Fruit fly (Drosophila melanogaster): ENCODE results near the gene Ranbp21.

Ranbp21 gene

dm6 chrX:19645873-19646541 lies 6.1 kb downstream of the Ranbp21 start, which contains the start of gene Arp10 (continued):
- peak; percentile 25 for TF ChIP-seq nmo (GFP tag; optimal IDR thresholded peaks at IDR 0.05)
- TF ChIP-seq CG10565 (GFP tag; optimal IDR thresholded peaks at IDR 0.05) = no peak
- TF ChIP-seq CG32532 (GFP tag; IDR thresholded peaks at IDR 0.05) = peak; percentile 36; the same call in 1 of the 2 replicates
- TF ChIP-seq CG5953 (GFP tag; IDR thresholded peaks at IDR 0.05) = no peak
- TF ChIP-seq toy (GFP tag; IDR thresholded peaks at IDR 0.05) = no peak
- no peak for TF ChIP-seq D (optimal IDR thresholded peaks at IDR 0.05)
- no peak for TF ChIP-seq D (GFP tag; optimal IDR thresholded peaks at IDR 0.05)
- peak; percentile 56 for TF ChIP-seq Elba2 (GFP tag; optimal IDR thresholded peaks at IDR 0.05)
- no peak for TF ChIP-seq CG2199 (GFP tag; IDR thresholded peaks at IDR 0.05)
- no peak for TF ChIP-seq CG9817 (tag; optimal IDR thresholded peaks at IDR 0.05)
- TF ChIP-seq dan (GFP tag; IDR thresholded peaks at IDR 0.05) = no peak
- TF ChIP-seq dysf (GFP tag; IDR thresholded peaks at IDR 0.05) = 0 out of 3 replicates have a peak, but pooled peaks have one; percentile 6
- TF ChIP-seq CG8290 (GFP tag; optimal IDR thresholded peaks at IDR 0.05) = peak; percentile 42
- no peak for TF ChIP-seq CG8290 (tag; optimal IDR thresholded peaks at IDR 0.05)
- peak; percentile 59; the same call in 3 of the 4 replicates for TF ChIP-seq Dll (GFP tag; IDR thresholded peaks at IDR 0.05; ENCODE audit: partially characterized antibody)
- TF ChIP-seq CG17385 (GFP tag; optimal IDR thresholded peaks at IDR 0.05) = no peak
- TF ChIP-seq CG8478 (optimal IDR thresholded peaks at IDR 0.05) = no peak
- no peak for TF ChIP-seq Neu2 (GFP tag; optimal IDR thresholded peaks at IDR 0.05; ENCODE audit: borderline replicate concordance)
- TF ChIP-seq CG4730 (GFP tag; IDR thresholded peaks at IDR 0.05) = no peak
- TF ChIP-seq crol (GFP tag; IDR thresholded peaks at IDR 0.05) = no peak
- TF ChIP-seq CG7745 (tag; optimal IDR thresholded peaks at IDR 0.05) = peak; percentile 98
- TF ChIP-seq stwl (tag; optimal IDR thresholded peaks at IDR 0.05) = peak; percentile 43
- peak; percentile 37 for TF ChIP-seq Myb (GFP tag; optimal IDR thresholded peaks at IDR 0.05)
- TF ChIP-seq NK7.1 (GFP tag; optimal IDR thresholded peaks at IDR 0.05) = no peak
- no peak for TF ChIP-seq fru (optimal IDR thresholded peaks at IDR 0.05)
- TF ChIP-seq CG34224 (GFP tag; IDR thresholded peaks at IDR 0.05; ENCODE audit: partially characterized antibody) = no peak
- TF ChIP-seq CG10959 (GFP tag; IDR thresholded peaks at IDR 0.05) = no peak
- TF ChIP-seq CG2712 (tag; optimal IDR thresholded peaks at IDR 0.05) = peak; percentile 8
- TF ChIP-seq zf30C (GFP tag; optimal IDR thresholded peaks at IDR 0.05) = peak; percentile 58
- TF ChIP-seq CG8089 (GFP tag; optimal IDR thresholded peaks at IDR 0.05) = no peak
- TF ChIP-seq ro (GFP tag; IDR thresholded peaks at IDR 0.05) = no peak
- no peak for TF ChIP-seq Aef1 (GFP tag; IDR thresholded peaks at IDR 0.05)
- TF ChIP-seq nau (GFP tag; optimal IDR thresholded peaks at IDR 0.05) = no peak
- no peak for TF ChIP-seq sima (GFP tag; optimal IDR thresholded peaks at IDR 0.05)
- TF ChIP-seq disco-r (GFP tag; optimal IDR thresholded peaks at IDR 0.05) = no peak
- TF ChIP-seq CG15269 (tag; optimal IDR thresholded peaks at IDR 0.05) = no peak
- TF ChIP-seq CG6272 (GFP tag; IDR thresholded peaks at IDR 0.05) = no peak
- no peak for TF ChIP-seq CG11247 (GFP tag; IDR thresholded peaks at IDR 0.05)
- TF ChIP-seq CG6765 (GFP tag; optimal IDR thresholded peaks at IDR 0.05) = no peak
- no peak for TF ChIP-seq CG32767 (GFP tag; IDR thresholded peaks at IDR 0.05)
- no peak for TF ChIP-seq Awh (GFP tag; IDR thresholded peaks at IDR 0.05)
- no peak for TF ChIP-seq CG13894 (tag; optimal IDR thresholded peaks at IDR 0.05)
- no peak; the same call in 1 of the 2 replicates for TF ChIP-seq CG6689 (GFP tag; IDR thresholded peaks at IDR 0.05)
- TF ChIP-seq CG17829 (tag; optimal IDR thresholded peaks at IDR 0.05) = peak; percentile 15
- TF ChIP-seq CG1647 (GFP tag; optimal IDR thresholded peaks at IDR 0.05) = no peak
- no peak for TF ChIP-seq Camta (GFP tag; optimal IDR thresholded peaks at IDR 0.05)
- no peak for TF ChIP-seq NC2β (GFP tag; optimal IDR thresholded peaks at IDR 0.05)
- peak; percentile 47 for TF ChIP-seq CG12659 (GFP tag; optimal IDR thresholded peaks at IDR 0.05)
- no peak for TF ChIP-seq tio (GFP tag; optimal IDR thresholded peaks at IDR 0.05)
- no peak for TF ChIP-seq CG14965 (GFP tag; optimal IDR thresholded peaks at IDR 0.05; ENCODE audit: borderline replicate concordance)
- peak; percentile 44 for TF ChIP-seq CG17186 (GFP tag; optimal IDR thresholded peaks at IDR 0.05)
- no peak for TF ChIP-seq Bdp1 (GFP tag; optimal IDR thresholded peaks at IDR 0.05)

All from whole organism, embryonic.